Worm (Caenorhabditis elegans) whole organism, L1 larva: ENCODE data around the gene tmem-120.

Experiments used
- C16A3.4 ChIP-seq: fragments of 150-350 bp; optimal IDR thresholded peaks from 2 replicates; lab custom pipeline; 2014; ENCODE audit warnings: missing biosample characterization, missing genetic modification characterization
- Y116A8C.19 ChIP-seq: sonication (generic microtip); optimal IDR thresholded peaks from 2 replicates; lab custom pipeline; 2016; ENCODE audit warnings: missing compliant biosample characterization, missing genetic modification characterization, borderline replicate concordance
- alr-1 ChIP-seq: fragments of 200-800 bp; sonication (Bioruptor generic); optimal IDR thresholded peaks from 2 replicates; lab custom pipeline; 2018; ENCODE audit warnings: borderline replicate concordance, mild to moderate bottlenecking, missing genetic modification characterization, missing compliant biosample characterization
- aly-2 ChIP-seq: fragments of 150-350 bp; optimal IDR thresholded peaks from 2 replicates; lab custom pipeline; 2014; ENCODE audit warnings: missing biosample characterization, missing genetic modification characterization
- blmp-1 ChIP-seq: fragments of 150-350 bp; optimal IDR thresholded peaks from 2 replicates; lab custom pipeline; 2014; ENCODE audit warnings: missing biosample characterization, missing genetic modification characterization
- ceh-82 ChIP-seq, 3 experiments: fragments of 150-350 bp in 1 of 3; sonication (generic microtip) in 2 of 3; optimal IDR thresholded peaks; 2 replicates each; lab custom pipeline; 2014 to 2017; ENCODE audit warnings: missing biosample characterization in 3 of 3, missing genetic modification characterization in 3 of 3
- ceh-88 ChIP-seq: fragments of 200-800 bp; sonication (Bioruptor generic); IDR thresholded peaks from 2 replicates; pipeline ENCODE4 v1.3.6; 2022; ENCODE audit warnings: missing genetic modification characterization, missing compliant biosample characterization
- dsc-1 ChIP-seq: sonication (generic microtip); optimal IDR thresholded peaks from 2 replicates; lab custom pipeline; 2016; ENCODE audit warnings: mild to moderate bottlenecking, missing genetic modification characterization, missing compliant biosample characterization
- efl-1 ChIP-seq, 4 experiments: fragments of 150-350 bp; optimal IDR thresholded peaks in 3 of 4; peaks in 1 of 4; 1 replicate in 1 of 4; 2 replicates in 3 of 4; lab custom pipeline; 2014; ENCODE audit warnings: missing biosample characterization in 2 of 4, missing genetic modification characterization in 2 of 4, missing genetic modification reagents in 2 of 4
- elt-2 ChIP-seq: sonication (generic microtip); optimal IDR thresholded peaks from 2 replicates; lab custom pipeline; 2016; ENCODE audit warnings: missing genetic modification characterization, mild to moderate bottlenecking, inconsistent platforms, missing compliant biosample characterization, missing genetic modification reagents
- elt-3 ChIP-seq, 6 experiments: fragments of 150-350 bp in 1 of 6; sonication (generic microtip); optimal IDR thresholded peaks; 2 replicates each; lab custom pipeline; 2017 to 2018; ENCODE audit warnings: missing biosample characterization in 6 of 6, missing genetic modification characterization in 6 of 6, inconsistent platforms in 1 of 6
- fkh-8 ChIP-seq: sonication (generic microtip); optimal IDR thresholded peaks from 2 replicates; lab custom pipeline; 2016; ENCODE audit warnings: mild to moderate bottlenecking, missing genetic modification characterization, missing compliant biosample characterization
- grh-1 ChIP-seq: fragments of 200-800 bp; sonication (Bioruptor generic); IDR thresholded peaks from 2 replicates; pipeline ENCODE4 v1.3.6; 2022; ENCODE audit warnings: missing genetic modification reagents, missing genetic modification characterization, missing compliant biosample characterization
- irx-1 ChIP-seq: sonication (generic microtip); optimal IDR thresholded peaks from 2 replicates; lab custom pipeline; 2016; ENCODE audit warnings: missing genetic modification characterization, missing compliant biosample characterization
- isw-1 ChIP-seq: fragments of 200-800 bp; sonication (Bioruptor generic); IDR thresholded peaks from 2 replicates; pipeline ENCODE4 v1.3.6; 2022; ENCODE audit warnings: missing genetic modification characterization, missing compliant biosample characterization
- jun-1 ChIP-seq: fragments of 150-350 bp; optimal IDR thresholded peaks from 2 replicates; lab custom pipeline; 2014; ENCODE audit warnings: missing biosample characterization, missing genetic modification reagents, missing genetic modification characterization
- lin-13 ChIP-seq: fragments of 150-350 bp; optimal IDR thresholded peaks from 2 replicates; lab custom pipeline; 2014; ENCODE audit warnings: missing biosample characterization, missing genetic modification reagents, missing genetic modification characterization
- lin-15B ChIP-seq: fragments of 150-350 bp; sonication (generic microtip); optimal IDR thresholded peaks from 3 replicates; lab custom pipeline; 2014; ENCODE audit warnings: missing biosample characterization, missing genetic modification characterization
- lir-3 ChIP-seq: sonication (generic microtip); optimal IDR thresholded peaks from 2 replicates; lab custom pipeline; 2016; ENCODE audit warnings: mild to moderate bottlenecking, missing genetic modification characterization, moderate library complexity, missing compliant biosample characterization; ENCODE audit not compliant: poor library complexity
- lsy-2 ChIP-seq, 2 experiments: fragments of 150-350 bp; optimal IDR thresholded peaks; 2 replicates each; lab custom pipeline; 2014; ENCODE audit warnings: missing biosample characterization in 2 of 2, missing genetic modification characterization in 2 of 2
- mab-9 ChIP-seq: fragments of 200-800 bp; sonication (Bioruptor generic); IDR thresholded peaks from 2 replicates; pipeline ENCODE4 v1.3.6; 2022; ENCODE audit warnings: missing genetic modification reagents, missing genetic modification characterization, missing compliant biosample characterization
- mef-2 ChIP-seq: fragments of 150-350 bp; optimal IDR thresholded peaks from 2 replicates; lab custom pipeline; 2014; ENCODE audit warnings: missing biosample characterization, missing genetic modification characterization
- mep-1 ChIP-seq: fragments of 150-350 bp; optimal IDR thresholded peaks from 2 replicates; lab custom pipeline; 2014; ENCODE audit warnings: missing biosample characterization, missing genetic modification characterization
- nhr-12 ChIP-seq: sonication (generic microtip); optimal IDR thresholded peaks from 2 replicates; lab custom pipeline; 2017; ENCODE audit warnings: missing biosample characterization, missing genetic modification characterization
- nhr-19 ChIP-seq: fragments of 200-800 bp; sonication (Bioruptor generic); conservative IDR thresholded peaks from 2 replicates; pipeline ENCODE4 v1.3.6; 2022; ENCODE audit warnings: missing genetic modification characterization, missing compliant biosample characterization
- nhr-84 ChIP-seq: sonication (generic microtip); optimal IDR thresholded peaks from 2 replicates; lab custom pipeline; 2017; ENCODE audit warnings: missing biosample characterization, missing genetic modification characterization
- nhr-90 ChIP-seq: sonication (generic microtip); optimal IDR thresholded peaks from 2 replicates; lab custom pipeline; 2016; ENCODE audit warnings: mild to moderate bottlenecking, missing genetic modification characterization, missing compliant biosample characterization; ENCODE audit not compliant: poor library complexity
- pax-3 ChIP-seq: fragments of 200-800 bp; sonication (Bioruptor generic); optimal IDR thresholded peaks from 2 replicates; lab custom pipeline; 2018; ENCODE audit warnings: mild to moderate bottlenecking, missing genetic modification characterization, moderate library complexity, missing compliant biosample characterization
- pqm-1 ChIP-seq: sonication (generic microtip); optimal IDR thresholded peaks from 3 replicates; lab custom pipeline; 2017; ENCODE audit warnings: missing biosample characterization, missing genetic modification characterization
- skn-1 ChIP-seq: fragments of 150-350 bp; optimal IDR thresholded peaks from 2 replicates; lab custom pipeline; 2014; ENCODE audit warnings: missing biosample characterization, missing genetic modification characterization
- unc-86 ChIP-seq: sonication (generic microtip); optimal IDR thresholded peaks from 2 replicates; lab custom pipeline; 2016; ENCODE audit warnings: missing genetic modification characterization, missing compliant biosample characterization
- zag-1 ChIP-seq: fragments of 150-350 bp; optimal IDR thresholded peaks from 2 replicates; lab custom pipeline; 2014; ENCODE audit warnings: missing biosample characterization, missing genetic modification characterization
- zip-4 ChIP-seq: fragments of 200-800 bp; sonication (Bioruptor generic); optimal IDR thresholded peaks from 2 replicates; lab custom pipeline; 2018; ENCODE audit warnings: mild to moderate bottlenecking, missing genetic modification characterization, moderate library complexity, missing compliant biosample characterization
- ztf-11 ChIP-seq, 2 experiments: sonication (generic microtip); optimal IDR thresholded peaks; 2 replicates each; lab custom pipeline; 2016 to 2017; ENCODE audit warnings: missing genetic modification characterization in 2 of 2, missing biosample characterization in 1 of 2, missing compliant biosample characterization in 1 of 2

tmem-120 gene

DNA sequence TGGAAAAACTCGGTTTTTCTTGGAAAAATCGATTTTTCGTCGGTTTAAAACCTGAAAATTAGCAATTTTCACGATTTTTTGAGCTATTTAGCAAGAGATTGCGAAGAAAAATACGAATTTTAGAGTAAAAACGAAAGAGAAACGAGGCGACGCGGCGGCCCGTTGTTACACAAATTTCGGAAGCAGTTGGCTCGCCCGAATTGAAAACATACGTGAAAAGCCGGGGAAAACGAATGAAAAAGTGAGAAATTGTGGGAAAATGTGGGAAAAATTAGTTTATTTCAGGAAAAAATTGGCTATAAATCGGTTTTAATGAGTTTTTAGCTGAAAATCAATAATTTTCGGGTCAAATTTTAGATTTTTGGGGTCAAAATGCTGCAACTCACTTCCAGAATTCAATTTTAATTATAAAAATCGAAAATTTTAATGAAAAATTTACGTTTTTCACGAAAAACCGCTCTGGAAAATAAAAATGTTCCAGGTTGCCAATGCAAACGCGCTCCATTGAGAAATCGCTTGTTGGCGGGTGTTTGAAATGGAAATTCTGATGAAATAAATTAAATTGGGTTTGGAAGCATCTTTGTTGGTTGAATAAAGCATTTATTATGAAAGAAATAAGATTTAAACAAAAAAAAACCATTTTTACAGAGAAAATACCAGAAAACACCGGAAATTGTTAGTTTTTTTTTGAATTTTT lies 15.1 kb upstream of the tmem-120 start, which contains the start of gene snf-6 (continued):
- peak; percentile 67 for TF ChIP-seq lin-15B (tag; lab: Kevin White, UChicago)
- TF ChIP-seq elt-3 (tag; optimal IDR thresholded peaks at IDR 0.05; lab: Kevin White, UChicago), result peak in 1 of 6 experiments; percentile 22
- TF ChIP-seq skn-1 (tag; lab: Kevin White, UChicago), result peak; percentile 47
- TF ChIP-seq mep-1, result peak; percentile 49
- TF ChIP-seq elt-2 (tag; lab: Kevin White, UChicago), result no peak
- TF ChIP-seq unc-86 (tag; lab: Kevin White, UChicago), result peak; percentile 17
- peak in 2 of 3 experiments; percentile 14 to 70 for TF ChIP-seq ceh-82 (tag; optimal IDR thresholded peaks at IDR 0.05; lab: Kevin White, UChicago)
- TF ChIP-seq dsc-1 (tag; lab: Kevin White, UChicago), result peak; percentile 59
- peak; percentile 40 for TF ChIP-seq lin-13 (GFP tag; lab: Kevin White, UChicago)
- peak; percentile 17 for TF ChIP-seq irx-1 (tag; lab: Kevin White, UChicago)
- TF ChIP-seq lir-3 (tag; lab: Kevin White, UChicago), result no peak
- peak; percentile 16 for TF ChIP-seq isw-1 (GFP tag; lab: Robert Waterston, UW)
- TF ChIP-seq C16A3.4 (tag; lab: Kevin White, UChicago), result no peak
- no peak for TF ChIP-seq mef-2 (tag; lab: Kevin White, UChicago)
- peak; percentile 34 for TF ChIP-seq zip-4
- TF ChIP-seq aly-2 (tag; lab: Kevin White, UChicago), result no peak
- TF ChIP-seq nhr-90 (tag; lab: Kevin White, UChicago), result peak; percentile 18
- no peak for TF ChIP-seq pqm-1 (tag; lab: Kevin White, UChicago)
- TF ChIP-seq ceh-88 (GFP tag; lab: Robert Waterston, UW), result no peak
- TF ChIP-seq jun-1, result no peak
- TF ChIP-seq blmp-1 (tag; lab: Kevin White, UChicago), result peak; percentile 12
- no peak for TF ChIP-seq fkh-8 (tag; lab: Kevin White, UChicago)
- no peak for TF ChIP-seq zag-1 (tag; lab: Kevin White, UChicago)
- no peak for TF ChIP-seq nhr-84

DNA sequence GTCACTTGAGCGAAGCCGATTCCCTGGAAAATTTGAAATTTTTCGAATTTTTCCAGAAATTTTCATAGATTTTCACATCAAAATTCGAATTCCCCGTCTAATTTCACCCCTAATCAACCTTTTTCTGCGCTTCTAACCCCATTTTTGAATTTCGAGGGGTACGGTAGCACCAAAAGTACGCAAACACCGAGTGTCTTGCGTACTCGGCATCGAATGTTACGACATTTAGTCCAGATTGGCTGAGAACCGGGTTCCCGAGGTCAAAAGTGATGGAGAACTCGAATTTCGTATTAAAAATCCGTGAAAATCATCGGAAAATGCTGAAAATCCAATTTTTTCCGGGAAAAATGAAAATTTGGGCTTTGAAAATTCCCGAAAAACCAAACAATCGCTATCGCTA lies 10.6 kb upstream of the tmem-120 start:
- TF ChIP-seq pqm-1 (tag; lab: Kevin White, UChicago), result no peak
- no peak for TF ChIP-seq efl-1 (optimal IDR thresholded peaks at IDR 0.05; lab: Kevin White, UChicago)
- TF ChIP-seq efl-1 (GFP tag; optimal IDR thresholded peaks at IDR 0.05 in 1 of 2; lab: Kevin White, UChicago), result peak in 1 of 2 experiments; percentile 67

DNA sequence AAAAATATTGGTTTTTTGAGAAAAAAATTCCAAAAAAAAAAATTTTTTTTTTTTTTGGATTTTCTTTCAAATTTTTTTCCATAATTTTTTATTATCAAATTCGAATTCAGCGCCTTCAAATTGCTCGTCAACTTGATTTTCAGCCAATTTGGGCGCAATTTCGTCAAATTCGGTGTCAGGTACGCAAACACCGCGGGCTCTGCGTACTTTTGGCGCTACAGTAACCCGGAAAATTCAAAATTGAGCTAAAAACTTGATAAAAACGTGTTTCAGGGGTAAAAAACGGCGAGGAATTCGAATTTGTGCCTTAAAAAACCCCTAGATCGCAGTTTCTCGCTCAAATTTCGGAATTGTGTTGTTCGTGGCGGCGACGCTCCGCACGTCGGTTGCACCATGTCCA lies 2.1 kb upstream of the tmem-120 start:
- TF ChIP-seq alr-1 (no peak), lin-13 (GFP tag; lab: Kevin White, UChicago) (peak; percentile 45), lsy-2 (tag; optimal IDR thresholded peaks at IDR 0.05; lab: Kevin White, UChicago) (peak; percentile 27 to 75)

DNA sequence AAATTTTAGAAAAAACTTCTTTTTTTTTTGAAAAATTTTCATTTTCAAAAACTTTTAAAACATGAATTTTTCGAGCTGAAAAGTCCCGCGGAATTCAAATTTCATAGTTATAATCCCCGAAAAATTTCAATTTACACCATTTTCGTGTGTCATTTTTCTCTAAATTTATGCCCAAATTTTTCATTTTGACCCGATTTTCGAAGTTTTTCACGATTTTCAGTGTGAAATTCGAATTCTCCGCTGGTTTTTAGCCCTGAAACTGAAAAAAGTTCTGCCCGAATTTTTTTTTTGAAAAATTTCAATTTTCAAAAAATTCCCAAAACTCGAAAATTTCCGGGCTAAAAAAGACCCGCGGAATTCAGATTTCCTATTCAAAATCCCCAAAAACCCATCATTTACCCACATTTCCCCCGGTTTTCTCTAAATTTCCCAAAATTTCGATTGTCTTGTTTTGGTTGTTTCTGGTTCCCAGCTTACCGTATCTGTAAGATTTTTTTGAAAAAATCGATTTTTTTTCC lies 9.0 kb downstream of the tmem-120 start:
- TF ChIP-seq nhr-12 (tag; lab: Kevin White, UChicago) (no peak), ztf-11 (tag; optimal IDR thresholded peaks at IDR 0.05; lab: Kevin White, UChicago) (no peak), skn-1 (tag; lab: Kevin White, UChicago) (no peak), lsy-2 (tag; optimal IDR thresholded peaks at IDR 0.05; lab: Kevin White, UChicago) (no peak), Y116A8C.19 (tag; lab: Kevin White, UChicago) (no peak), nhr-19 (GFP tag; lab: Robert Waterston, UW) (no peak), mab-9 (GFP tag; lab: Robert Waterston, UW) (no peak), lin-13 (GFP tag; lab: Kevin White, UChicago) (no peak), grh-1 (no peak), jun-1 (no peak), C16A3.4 (tag; lab: Kevin White, UChicago) (no peak), pax-3 (tag; lab: Kevin White, UChicago) (no peak)
